Fruit fly (Drosophila melanogaster): Measurements from ENCODE around the gene Pfdn2.

Gene Pfdn2

DNA sequence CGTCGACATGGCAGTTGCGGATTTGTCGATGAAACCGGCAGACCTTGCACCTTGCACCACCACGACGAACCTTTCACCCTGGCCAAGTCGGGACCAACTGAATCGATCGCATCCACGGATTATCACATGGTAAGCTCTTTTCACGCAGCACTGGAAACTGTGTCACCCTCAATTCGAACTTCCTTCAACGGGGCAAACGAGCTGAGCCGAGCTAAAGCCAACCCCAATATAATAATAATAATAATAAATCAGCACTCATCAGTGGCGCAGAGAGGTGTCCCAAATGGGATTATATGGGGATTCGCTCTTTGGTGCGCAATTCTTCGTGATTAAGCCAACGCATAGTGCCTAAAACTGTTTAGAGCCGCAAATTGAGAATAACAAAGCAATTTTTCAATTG is 22.9 kb downstream of the Pfdn2 start, which contains the start of gene CG43693:
TSS of gene CG43693 (minus strand) at position 101 of the 400 bp plus-strand sequence.
- TF ChIP-seq Sox14 (GFP tag; optimal IDR thresholded peaks at IDR 0.05) (no peak), Hr38 (GFP tag; optimal IDR thresholded peaks at IDR 0.05) (no peak), Sox15 (GFP tag; optimal IDR thresholded peaks at IDR 0.05) (no peak), acj6 (GFP tag; optimal IDR thresholded peaks at IDR 0.05) (no peak)

DNA sequence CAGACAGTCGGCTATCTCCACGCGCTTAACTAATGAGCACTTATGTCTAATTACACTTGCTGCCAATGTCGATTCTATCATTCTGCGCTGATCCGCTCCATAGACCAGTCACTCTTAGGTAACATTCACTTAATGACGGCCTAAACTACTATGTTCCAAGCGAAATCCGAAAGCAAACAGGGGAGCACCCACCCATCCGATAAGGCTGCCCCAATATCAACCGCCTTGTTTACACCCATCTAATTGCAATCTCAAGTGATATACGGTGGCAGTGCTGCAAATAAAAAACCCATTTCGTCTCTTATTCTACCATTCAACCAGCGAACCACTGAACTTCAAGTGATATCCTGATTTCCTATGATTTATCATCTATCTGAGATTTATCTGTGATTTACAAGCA is 24.8 kb downstream of the Pfdn2 start:
- TF ChIP-seq Gug (GFP tag; IDR thresholded peaks at IDR 0.05): no peak
- peak; percentile 79 for TF ChIP-seq fkh (GFP tag; optimal IDR thresholded peaks at IDR 0.05)

DNA sequence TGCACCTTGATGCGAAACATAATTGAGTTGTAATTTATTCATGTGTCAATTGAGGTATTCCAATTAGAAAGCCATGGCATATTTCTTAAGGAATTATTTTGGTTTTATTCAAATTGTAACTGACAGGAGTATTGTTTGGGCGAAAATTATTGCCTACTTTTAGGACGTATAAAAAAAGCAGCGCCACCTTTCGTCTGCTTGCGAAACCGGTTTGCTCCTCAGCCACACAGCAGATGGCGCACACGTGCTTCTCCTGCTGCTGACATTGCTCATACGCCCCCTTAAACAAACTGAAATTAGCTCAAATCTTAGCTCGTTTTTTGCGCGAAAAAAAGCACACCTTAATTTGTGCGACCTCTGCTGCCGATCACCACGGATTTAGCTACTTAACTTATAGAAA is 26.3 kb downstream of the Pfdn2 start:
- TF ChIP-seq spab (GFP tag; optimal IDR thresholded peaks at IDR 0.05) (no peak), CG3919 (GFP tag; optimal IDR thresholded peaks at IDR 0.05) (peak; percentile 71), CG11902 (GFP tag; optimal IDR thresholded peaks at IDR 0.05) (peak; percentile 49), CG6276 (GFP tag; optimal IDR thresholded peaks at IDR 0.05) (no peak), Ets96B (tag; optimal IDR thresholded peaks at IDR 0.05) (no peak), OdsH (GFP tag; optimal IDR thresholded peaks at IDR 0.05) (peak; percentile 50), fd85E (GFP tag; optimal IDR thresholded peaks at IDR 0.05) (no peak), Hr39 (GFP tag; optimal IDR thresholded peaks at IDR 0.05) (peak; percentile 76), acj6 (GFP tag; optimal IDR thresholded peaks at IDR 0.05) (peak; percentile 59), Eip93F (GFP tag; optimal IDR thresholded peaks at IDR 0.05) (no peak), Smox (GFP tag; optimal IDR thresholded peaks at IDR 0.05) (peak; percentile 37), CG6792 (GFP tag; optimal IDR thresholded peaks at IDR 0.05) (peak; percentile 62), CG31627 (GFP tag; optimal IDR thresholded peaks at IDR 0.05) (peak; percentile 81), Lpt (GFP tag; optimal IDR thresholded peaks at IDR 0.05) (no peak), CG8119 (GFP tag; IDR thresholded peaks at IDR 0.05) (no peak), CG3032 (tag; optimal IDR thresholded peaks at IDR 0.05) (peak; percentile 38), CG7368 (GFP tag; optimal IDR thresholded peaks at IDR 0.05) (peak; percentile 31), topi (GFP tag; optimal IDR thresholded peaks at IDR 0.05) (peak; percentile 70), Eip75B (GFP tag; optimal IDR thresholded peaks at IDR 0.05) (peak; percentile 64), cyc (GFP tag; optimal IDR thresholded peaks at IDR 0.05) (peak; percentile 80), Sox15 (GFP tag; optimal IDR thresholded peaks at IDR 0.05) (peak; percentile 2), fd59A (GFP tag; optimal IDR thresholded peaks at IDR 0.05) (no peak), lz (GFP tag; optimal IDR thresholded peaks at IDR 0.05) (peak; percentile 75), Hr38 (GFP tag; optimal IDR thresholded peaks at IDR 0.05) (no peak), eg (GFP tag; IDR thresholded peaks at IDR 0.05) (peak; percentile 62), Ets21C (GFP tag; optimal IDR thresholded peaks at IDR 0.05) (peak; percentile 32), Gug (GFP tag; IDR thresholded peaks at IDR 0.05) (no peak), Eip78C (GFP tag) (peak; percentile 81), dsx (GFP tag; optimal IDR thresholded peaks at IDR 0.05; ENCODE audit: poor library complexity, severe bottlenecking) (no peak), CG16779 (tag; optimal IDR thresholded peaks at IDR 0.05) (no peak), CG10669 (GFP tag; optimal IDR thresholded peaks at IDR 0.05) (peak; percentile 37), CG8632 (GFP tag; optimal IDR thresholded peaks at IDR 0.05) (no peak), CG32006 (GFP tag; optimal IDR thresholded peaks at IDR 0.05) (peak; percentile 30), salr (GFP tag; optimal IDR thresholded peaks at IDR 0.05) (peak in 1 of 2 experiments; percentile 55), CG6854 (GFP tag; optimal IDR thresholded peaks at IDR 0.05) (peak; percentile 53), dac (GFP tag; optimal IDR thresholded peaks at IDR 0.05) (no peak), achi (GFP tag; optimal IDR thresholded peaks at IDR 0.05) (peak; percentile 4), fkh (GFP tag; optimal IDR thresholded peaks at IDR 0.05) (peak; percentile 16), CG9139 (GFP tag; optimal IDR thresholded peaks at IDR 0.05) (no peak), CG11294 (GFP tag; IDR thresholded peaks at IDR 0.05) (no peak; the same call in 1 of the 2 replicates), CG4318 (GFP tag; optimal IDR thresholded peaks at IDR 0.05) (no peak), pdm3 (GFP tag; optimal IDR thresholded peaks at IDR 0.05) (peak; percentile 69), CG8319 (GFP tag; optimal IDR thresholded peaks at IDR 0.05) (peak; percentile 23), CG1621 (tag; optimal IDR thresholded peaks at IDR 0.05) (no peak), CG15336 (GFP tag; IDR thresholded peaks at IDR 0.05) (no peak), svp (GFP tag) (no peak), Hr4 (GFP tag; optimal IDR thresholded peaks at IDR 0.05) (peak; percentile 31)
